Worm (Caenorhabditis elegans) whole organism, L2 larva: Measurements from ENCODE around the gene ccep-135.

Experiments used
- C34F6.9 ChIP-seq: fragments of 150-350 bp; optimal IDR thresholded peaks from 2 replicates; lab custom pipeline; 2014; ENCODE audit warnings: missing biosample characterization, missing genetic modification characterization
- R02D3.7 ChIP-seq: fragments of 150-350 bp; optimal IDR thresholded peaks from 2 replicates; lab custom pipeline; 2014; ENCODE audit warnings: missing biosample characterization, missing genetic modification characterization
- Y55F3AM.14 ChIP-seq: fragments of 200-800 bp; sonication (Bioruptor generic); optimal IDR thresholded peaks from 2 replicates; lab custom pipeline; 2018; ENCODE audit warnings: mild to moderate bottlenecking, missing genetic modification characterization, missing compliant biosample characterization
- alr-1 ChIP-seq: fragments of 150-350 bp; optimal IDR thresholded peaks from 2 replicates; lab custom pipeline; 2014; ENCODE audit warnings: missing biosample characterization, missing genetic modification characterization
- aly-2 ChIP-seq: fragments of 150-350 bp; optimal IDR thresholded peaks from 2 replicates; lab custom pipeline; 2014; ENCODE audit warnings: missing biosample characterization, missing genetic modification characterization
- ceh-16 ChIP-seq: fragments of 150-350 bp; optimal IDR thresholded peaks from 2 replicates; lab custom pipeline; 2014; ENCODE audit warnings: missing biosample characterization, missing genetic modification characterization
- ceh-82 ChIP-seq: fragments of 150-350 bp; optimal IDR thresholded peaks from 2 replicates; lab custom pipeline; 2014; ENCODE audit warnings: missing biosample characterization, missing genetic modification characterization
- crh-2 ChIP-seq: sonication (generic microtip); optimal IDR thresholded peaks from 2 replicates; lab custom pipeline; 2017; ENCODE audit warnings: missing biosample characterization, missing genetic modification characterization
- egl-27 ChIP-seq: sonication (generic microtip); optimal IDR thresholded peaks from 3 replicates; lab custom pipeline; 2017; ENCODE audit warnings: missing biosample characterization, missing genetic modification reagents, missing genetic modification characterization
- elt-3 ChIP-seq: sonication (generic microtip); optimal IDR thresholded peaks from 2 replicates; lab custom pipeline; 2017; ENCODE audit warnings: missing biosample characterization, missing genetic modification characterization
- fos-1 ChIP-seq: fragments of 150-350 bp; optimal IDR thresholded peaks from 2 replicates; lab custom pipeline; 2014; ENCODE audit warnings: missing biosample characterization, missing genetic modification characterization
- lin-11 ChIP-seq: fragments of 150-350 bp; sonication (generic microtip); optimal IDR thresholded peaks from 2 replicates; lab custom pipeline; 2014; ENCODE audit warnings: missing biosample characterization, missing genetic modification characterization, inconsistent platforms, mixed read lengths
- lin-13 ChIP-seq: fragments of 150-350 bp; optimal IDR thresholded peaks from 2 replicates; lab custom pipeline; 2014; ENCODE audit warnings: missing biosample characterization, missing genetic modification reagents, missing genetic modification characterization
- lsy-2 ChIP-seq, 2 experiments: fragments of 150-350 bp in 1 of 2; sonication (generic microtip) in 1 of 2; optimal IDR thresholded peaks; 2 replicates each; lab custom pipeline; 2014 to 2017; ENCODE audit warnings: missing biosample characterization in 2 of 2, missing genetic modification characterization in 2 of 2
- mdl-1 ChIP-seq, 2 experiments: fragments of 150-350 bp in 1 of 2; sonication (generic microtip) in 1 of 2; optimal IDR thresholded peaks; 2 replicates each; lab custom pipeline; 2017; ENCODE audit warnings: missing biosample characterization in 2 of 2, missing genetic modification characterization in 2 of 2
- nhr-11 ChIP-seq: fragments of 150-350 bp; optimal IDR thresholded peaks from 2 replicates; lab custom pipeline; 2014; ENCODE audit warnings: missing biosample characterization, missing genetic modification characterization
- nhr-12 ChIP-seq: fragments of 150-350 bp; optimal IDR thresholded peaks from 2 replicates; lab custom pipeline; 2014; ENCODE audit warnings: missing biosample characterization, missing genetic modification characterization
- nhr-129 ChIP-seq: fragments of 150-350 bp; optimal IDR thresholded peaks from 2 replicates; lab custom pipeline; 2014; ENCODE audit warnings: missing biosample characterization, missing genetic modification characterization
- nhr-237 ChIP-seq: fragments of 150-350 bp; optimal IDR thresholded peaks from 2 replicates; lab custom pipeline; 2014; ENCODE audit warnings: missing biosample characterization, missing genetic modification characterization
- nhr-25 ChIP-seq: fragments of 150-350 bp; sonication (generic microtip); optimal IDR thresholded peaks from 3 replicates; lab custom pipeline; 2014; ENCODE audit warnings: missing biosample characterization, missing genetic modification characterization
- nhr-6 ChIP-seq: fragments of 150-350 bp; optimal IDR thresholded peaks from 2 replicates; lab custom pipeline; 2014; ENCODE audit warnings: missing biosample characterization, missing genetic modification characterization
- nhr-77 ChIP-seq: fragments of 150-350 bp; optimal IDR thresholded peaks from 2 replicates; lab custom pipeline; 2014; ENCODE audit warnings: missing biosample characterization, missing genetic modification characterization
- peb-1 ChIP-seq: fragments of 150-350 bp; optimal IDR thresholded peaks from 2 replicates; lab custom pipeline; 2014; ENCODE audit warnings: missing biosample characterization, missing genetic modification characterization
- skn-1 ChIP-seq: sonication (generic microtip); optimal IDR thresholded peaks from 2 replicates; lab custom pipeline; 2017; ENCODE audit warnings: missing biosample characterization, missing genetic modification characterization
- sma-3 ChIP-seq: sonication (generic microtip); optimal IDR thresholded peaks from 2 replicates; lab custom pipeline; 2016; ENCODE audit warnings: missing genetic modification reagents, missing genetic modification characterization, missing compliant biosample characterization
- snpc-4 ChIP-seq: fragments of 150-350 bp; optimal IDR thresholded peaks from 2 replicates; lab custom pipeline; 2014; ENCODE audit warnings: missing biosample characterization, missing genetic modification characterization
- unc-55 ChIP-seq: fragments of 150-350 bp; sonication (generic microtip); optimal IDR thresholded peaks from 3 replicates; lab custom pipeline; 2014; ENCODE audit warnings: missing biosample characterization, missing genetic modification reagents, missing genetic modification characterization
- ztf-1 ChIP-seq: fragments of 200-800 bp; sonication (Bioruptor generic); conservative IDR thresholded peaks from 2 replicates; pipeline ENCODE4 v1.3.6; 2022; ENCODE audit warnings: missing genetic modification characterization, missing compliant biosample characterization
- ztf-11 ChIP-seq: sonication (generic microtip); optimal IDR thresholded peaks from 2 replicates; lab custom pipeline; 2017; ENCODE audit warnings: missing biosample characterization, missing genetic modification characterization
- ztf-4 ChIP-seq: fragments of 150-350 bp; optimal IDR thresholded peaks from 2 replicates; lab custom pipeline; 2014; ENCODE audit warnings: missing biosample characterization, missing genetic modification characterization

Gene ccep-135

DNA sequence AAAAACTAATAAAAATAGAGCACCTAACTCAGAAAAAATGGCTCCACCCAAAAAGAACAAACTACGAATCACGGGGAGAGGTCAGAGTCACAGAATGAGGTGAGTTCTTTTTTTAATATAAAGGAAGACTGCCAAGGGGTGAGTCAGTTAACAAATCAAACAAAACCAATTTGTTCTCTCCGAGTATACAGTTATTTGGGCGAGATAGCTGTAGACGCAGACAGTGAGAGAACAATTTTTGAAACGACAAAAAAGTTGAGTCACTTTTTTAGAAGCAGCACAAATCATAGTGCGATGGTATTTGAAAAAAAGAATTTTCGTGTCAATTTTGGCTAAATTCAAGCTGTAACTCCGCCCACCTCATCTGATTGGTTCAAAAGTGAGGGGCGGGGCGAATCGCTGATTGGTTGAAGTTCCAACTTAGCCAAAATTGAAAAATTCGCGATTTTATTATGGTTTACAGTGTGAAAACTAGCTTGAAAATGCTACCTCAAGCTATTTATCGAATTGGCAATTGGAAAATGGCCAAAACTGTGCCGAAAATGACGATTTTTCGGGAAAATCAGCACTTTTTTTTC, 32.6 kb downstream of the ccep-135 start:
- no peak for TF ChIP-seq elt-3 (tag; lab: Kevin White, UChicago)
- TF ChIP-seq sma-3: no peak
- no peak for TF ChIP-seq Y55F3AM.14 (GFP tag; lab: Kevin White, UChicago)
- no peak for TF ChIP-seq nhr-77
- no peak for TF ChIP-seq nhr-11 (tag; lab: Kevin White, UChicago)
- peak; percentile 17 for TF ChIP-seq fos-1 (tag; lab: Kevin White, UChicago)
- TF ChIP-seq lin-13: no peak
- TF ChIP-seq ceh-82 (tag; lab: Kevin White, UChicago): no peak

ce11 chrIII:3127074-3127596, 35.5 kb downstream of the ccep-135 start, which contains the start of gene nipa-1:
Gene nipa-1, minus strand, starts transcription at chrIII:3127124.
- TF ChIP-seq lin-11 (tag; lab: Kevin White, UChicago): no peak
- no peak for TF ChIP-seq nhr-6
- no peak for TF ChIP-seq elt-3 (tag; lab: Kevin White, UChicago)
- TF ChIP-seq ceh-82 (tag; lab: Kevin White, UChicago): no peak
- no peak for TF ChIP-seq nhr-12 (tag; lab: Kevin White, UChicago)
- no peak for TF ChIP-seq crh-2 (tag; lab: Kevin White, UChicago)
- TF ChIP-seq R02D3.7 (tag; lab: Kevin White, UChicago): no peak
- TF ChIP-seq alr-1 (tag; lab: Kevin White, UChicago): no peak
- TF ChIP-seq lin-13: no peak
- no peak for TF ChIP-seq egl-27 (tag; lab: Kevin White, UChicago)
- no peak for TF ChIP-seq ceh-16

DNA sequence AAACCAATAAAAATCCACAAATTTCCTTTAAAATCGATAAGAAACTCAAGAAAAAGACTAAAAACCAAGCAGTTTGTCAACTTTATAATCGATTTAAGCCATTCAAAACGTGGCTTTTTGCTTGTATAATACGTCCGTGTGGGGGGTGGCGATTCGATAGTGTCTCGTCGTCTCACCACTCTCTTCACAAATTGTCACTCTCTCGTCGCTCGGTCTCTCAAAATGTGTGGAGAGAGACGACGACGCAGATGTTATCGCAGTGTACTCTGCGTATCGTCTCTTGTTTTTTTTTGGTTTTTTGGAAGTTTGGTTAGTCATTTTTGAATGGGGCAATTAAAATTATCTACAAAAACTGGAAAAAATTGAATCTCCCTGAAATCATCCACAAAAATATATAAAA, 35.9 kb downstream of the ccep-135 start:
- TF ChIP-seq mdl-1 (tag; optimal IDR thresholded peaks at IDR 0.05; lab: Kevin White, UChicago) (no peak), nhr-25 (peak; percentile 27), Y55F3AM.14 (GFP tag; lab: Kevin White, UChicago) (no peak), C34F6.9 (tag; lab: Kevin White, UChicago) (peak; percentile 50), crh-2 (tag; lab: Kevin White, UChicago) (peak; percentile 59), lsy-2 (tag; optimal IDR thresholded peaks at IDR 0.05; lab: Kevin White, UChicago) (peak in 1 of 2 experiments; percentile 45), fos-1 (tag; lab: Kevin White, UChicago) (peak; percentile 58), unc-55 (GFP tag; lab: Kevin White, UChicago) (peak; percentile 35), elt-3 (tag; lab: Kevin White, UChicago) (no peak)

ce11 chrIII:3129036-3129435, 37.4 kb downstream of the ccep-135 start, which contains the start of gene Y53G8B.1:
Gene Y53G8B.1, plus strand, starts transcription at chrIII:3129277.
- no peak for TF ChIP-seq mdl-1 (tag; optimal IDR thresholded peaks at IDR 0.05; lab: Kevin White, UChicago)
- no peak for TF ChIP-seq ceh-82 (tag; lab: Kevin White, UChicago)
- no peak for TF ChIP-seq snpc-4 (tag; lab: Kevin White, UChicago)
- no peak for TF ChIP-seq unc-55 (GFP tag; lab: Kevin White, UChicago)

ce11 chrIII:3136325-3137001, 44.8 kb downstream of the ccep-135 start:
- TF ChIP-seq ztf-11 (tag; lab: Kevin White, UChicago) (no peak), skn-1 (tag; lab: Kevin White, UChicago) (no peak), nhr-237 (tag; lab: Kevin White, UChicago) (no peak), peb-1 (no peak), alr-1 (tag; lab: Kevin White, UChicago) (no peak), nhr-129 (no peak), nhr-6 (no peak), crh-2 (tag; lab: Kevin White, UChicago) (no peak), elt-3 (tag; lab: Kevin White, UChicago) (no peak), sma-3 (no peak), ztf-4 (tag; lab: Kevin White, UChicago) (no peak), aly-2 (no peak), ztf-1 (GFP tag; lab: Robert Waterston, UW) (no peak), nhr-12 (tag; lab: Kevin White, UChicago) (no peak), ceh-82 (tag; lab: Kevin White, UChicago) (no peak)
